Fruit fly (Drosophila melanogaster) whole organism, prepupa: Measurements from ENCODE around the gene CG15247.
A peak's percentile ranks its signal among the peaks of the same experiment; 100 is the strongest.

Source experiments
- Blimp-1 ChIP-seq: fragments of 200-800 bp; sonication (Bioruptor generic); optimal IDR thresholded peaks from 3 replicates; lab custom pipeline; 2017; ENCODE audit warnings: missing biosample characterization, missing genetic modification characterization, mild to moderate bottlenecking, moderate library complexity, missing genetic modification reagents
- CG11294 ChIP-seq: fragments of 200-800 bp; sonication (Bioruptor generic); IDR thresholded peaks from 2 replicates; pipeline ENCODE4 v1.3.6; 2022; ENCODE audit warnings: missing biosample characterization, missing genetic modification characterization
- CG11762 ChIP-seq: fragments of 200-800 bp; sonication (Bioruptor generic); optimal IDR thresholded peaks from 3 replicates; lab custom pipeline; 2016; ENCODE audit warnings: missing biosample characterization, missing genetic modification characterization; ENCODE audit not compliant: insufficient read depth
- CG11902 ChIP-seq: fragments of 200-800 bp; sonication (Bioruptor generic); optimal IDR thresholded peaks from 3 replicates; lab custom pipeline; 2016; ENCODE audit warnings: missing biosample characterization, missing genetic modification characterization
- CG15336 ChIP-seq: fragments of 200-800 bp; sonication (Bioruptor generic); IDR thresholded peaks from 2 replicates; pipeline ENCODE4 v1.3.6; 2022; ENCODE audit warnings: missing biosample characterization, missing genetic modification characterization
- CG1621 ChIP-seq: fragments of 200-800 bp; sonication (Bioruptor generic); optimal IDR thresholded peaks from 3 replicates; lab custom pipeline; 2018; ENCODE audit warnings: missing biosample characterization, mild to moderate bottlenecking, missing genetic modification characterization
- CG16779 ChIP-seq: fragments of 200-800 bp; sonication (Bioruptor generic); optimal IDR thresholded peaks from 3 replicates; lab custom pipeline; 2017; ENCODE audit warnings: missing biosample characterization, mild to moderate bottlenecking, missing genetic modification characterization
- CG32006 ChIP-seq: fragments of 200-800 bp; sonication (Bioruptor generic); optimal IDR thresholded peaks from 3 replicates; lab custom pipeline; 2017; ENCODE audit warnings: missing biosample characterization, mild to moderate bottlenecking, missing genetic modification characterization
- CG3919 ChIP-seq: fragments of 200-800 bp; sonication (Bioruptor generic); optimal IDR thresholded peaks from 3 replicates; lab custom pipeline; 2016; ENCODE audit warnings: missing biosample characterization, missing genetic modification characterization
- CG4318 ChIP-seq: fragments of 200-800 bp; sonication (Bioruptor generic); optimal IDR thresholded peaks from 3 replicates; lab custom pipeline; 2017; ENCODE audit warnings: missing biosample characterization, mild to moderate bottlenecking, missing genetic modification characterization
- CG6163 ChIP-seq: fragments of 200-800 bp; sonication (Bioruptor generic); IDR thresholded peaks from 3 replicates; pipeline ENCODE4 v1.3.6; 2022; ENCODE audit warnings: missing biosample characterization, missing genetic modification characterization
- CG6792 ChIP-seq: fragments of 200-800 bp; sonication (Bioruptor generic); optimal IDR thresholded peaks from 3 replicates; lab custom pipeline; 2016; ENCODE audit warnings: missing biosample characterization, missing genetic modification characterization
- CG6854 ChIP-seq: fragments of 200-800 bp; sonication (Bioruptor generic); optimal IDR thresholded peaks from 2 replicates; lab custom pipeline; 2017; ENCODE audit warnings: missing biosample characterization, mild to moderate bottlenecking, missing genetic modification characterization
- CG8319 ChIP-seq: fragments of 200-800 bp; sonication (Bioruptor generic); optimal IDR thresholded peaks from 3 replicates; lab custom pipeline; 2016; ENCODE audit warnings: missing biosample characterization, missing genetic modification characterization
- Eip78C ChIP-seq: fragments of 200-800 bp; sonication (Bioruptor generic); peaks from one replicate; lab custom pipeline; 2016; ENCODE audit warnings: missing biosample characterization, missing genetic modification characterization
- Eip93F ChIP-seq: fragments of 200-800 bp; sonication (Bioruptor generic); optimal IDR thresholded peaks from 2 replicates; lab custom pipeline; 2016; ENCODE audit warnings: missing biosample characterization, mild to moderate bottlenecking, missing genetic modification characterization
- Ets21C ChIP-seq: fragments of 200-800 bp; sonication (Bioruptor generic); optimal IDR thresholded peaks from 3 replicates; lab custom pipeline; 2016; ENCODE audit warnings: missing biosample characterization, missing genetic modification characterization
- Ets96B ChIP-seq: fragments of 200-800 bp; optimal IDR thresholded peaks from 2 replicates; lab custom pipeline; 2019; ENCODE audit warnings: missing biosample characterization, mild to moderate bottlenecking, missing genetic modification characterization, moderate library complexity
- Hr38 ChIP-seq: sonication (Bioruptor generic); optimal IDR thresholded peaks from 2 replicates; lab custom pipeline; 2016; ENCODE audit warnings: missing biosample characterization, missing genetic modification characterization
- Hr39 ChIP-seq: fragments of 200-800 bp; sonication (Bioruptor generic); optimal IDR thresholded peaks from 2 replicates; lab custom pipeline; 2016; ENCODE audit warnings: missing biosample characterization, missing genetic modification characterization
- Hr4 ChIP-seq: fragments of 200-800 bp; sonication (Bioruptor generic); optimal IDR thresholded peaks from 3 replicates; lab custom pipeline; 2016; ENCODE audit warnings: missing biosample characterization, missing genetic modification characterization
- Lpt ChIP-seq: fragments of 200-800 bp; sonication (Bioruptor generic); optimal IDR thresholded peaks from 3 replicates; lab custom pipeline; 2016; ENCODE audit warnings: missing biosample characterization, missing genetic modification characterization
- Smox ChIP-seq: fragments of 200-800 bp; sonication (Bioruptor generic); optimal IDR thresholded peaks from 3 replicates; lab custom pipeline; 2016; ENCODE audit warnings: missing biosample characterization, missing genetic modification characterization
- Sox102F ChIP-seq: fragments of 200-800 bp; sonication (Bioruptor generic); optimal IDR thresholded peaks from 2 replicates; lab custom pipeline; 2016; ENCODE audit warnings: missing biosample characterization, mild to moderate bottlenecking, missing genetic modification characterization
- Sox14 ChIP-seq: fragments of 200-800 bp; sonication (Bioruptor generic); optimal IDR thresholded peaks from 3 replicates; lab custom pipeline; 2016; ENCODE audit warnings: missing biosample characterization, missing genetic modification characterization
- achi ChIP-seq: fragments of 200-800 bp; sonication (Bioruptor generic); optimal IDR thresholded peaks from 3 replicates; lab custom pipeline; 2016; ENCODE audit warnings: missing biosample characterization, missing genetic modification characterization
- acj6 ChIP-seq: fragments of 200-800 bp; sonication (Bioruptor generic); optimal IDR thresholded peaks from 3 replicates; lab custom pipeline; 2016; ENCODE audit warnings: missing biosample characterization, missing genetic modification characterization
- cyc ChIP-seq: fragments of 200-800 bp; sonication (Bioruptor generic); optimal IDR thresholded peaks from 3 replicates; lab custom pipeline; 2016; ENCODE audit warnings: missing biosample characterization, missing genetic modification characterization
- dsx ChIP-seq: fragments of 200-800 bp; optimal IDR thresholded peaks from 3 replicates; lab custom pipeline; 2019; ENCODE audit warnings: missing biosample characterization, mild to moderate bottlenecking, missing genetic modification characterization, moderate library complexity; ENCODE audit not compliant: poor library complexity, severe bottlenecking
- eg ChIP-seq: fragments of 200-800 bp; sonication (Bioruptor generic); IDR thresholded peaks from 3 replicates; pipeline ENCODE4 v1.3.6; 2022; ENCODE audit warnings: missing biosample characterization, missing genetic modification characterization
- esn ChIP-seq: fragments of 200-800 bp; sonication (Bioruptor generic); optimal IDR thresholded peaks from 2 replicates; lab custom pipeline; 2016; ENCODE audit warnings: missing biosample characterization, mild to moderate bottlenecking, missing genetic modification characterization, moderate library complexity
- fd85E ChIP-seq: fragments of 200-800 bp; sonication (Bioruptor generic); optimal IDR thresholded peaks from 3 replicates; lab custom pipeline; 2016; ENCODE audit warnings: missing biosample characterization, missing genetic modification characterization
- fkh ChIP-seq: fragments of 200-800 bp; sonication (Bioruptor generic); optimal IDR thresholded peaks from 3 replicates; lab custom pipeline; 2017; ENCODE audit warnings: missing biosample characterization, mild to moderate bottlenecking, missing genetic modification characterization, moderate library complexity
- salr ChIP-seq, 2 experiments: fragments of 200-800 bp; sonication (Bioruptor generic); optimal IDR thresholded peaks; 3 replicates each; lab custom pipeline; 2016 to 2018; ENCODE audit warnings: missing biosample characterization in 2 of 2, missing genetic modification characterization in 2 of 2, mild to moderate bottlenecking in 1 of 2
- svp ChIP-seq: fragments of 200-800 bp; sonication (Bioruptor generic); peaks from one replicate; lab custom pipeline; 2016; ENCODE audit warnings: missing biosample characterization, missing genetic modification characterization
- topi ChIP-seq: fragments of 200-800 bp; sonication (Bioruptor generic); optimal IDR thresholded peaks from 3 replicates; lab custom pipeline; 2016; ENCODE audit warnings: missing biosample characterization, missing genetic modification characterization

The CG15247 gene

dm6 chrX:9882900-9883299 lies 6.4 kb upstream of the CG15247 start:
- TF ChIP-seq Lpt (GFP tag; lab: Kevin White, UChicago) (no peak), topi (GFP tag; lab: Kevin White, UChicago) (no peak), svp (peak; percentile 53), Ets96B (tag; lab: Kevin White, UChicago) (no peak), achi (GFP tag; lab: Kevin White, UChicago) (no peak), dsx (GFP tag; lab: Kevin White, UChicago) (no peak), CG8319 (GFP tag; lab: Kevin White, UChicago) (no peak), fkh (GFP tag; lab: Kevin White, UChicago) (no peak), CG11294 (no peak), Hr4 (GFP tag; lab: Kevin White, UChicago) (no peak), Sox14 (GFP tag; lab: Kevin White, UChicago) (no peak), CG6854 (GFP tag; lab: Kevin White, UChicago) (peak; percentile 32), cyc (GFP tag; lab: Kevin White, UChicago) (no peak), acj6 (no peak), Smox (GFP tag; lab: Kevin White, UChicago) (no peak), Blimp-1 (GFP tag; lab: Kevin White, UChicago) (peak; percentile 63), CG32006 (GFP tag; lab: Kevin White, UChicago) (no peak), Sox102F (GFP tag; lab: Kevin White, UChicago) (no peak), Eip93F (no peak), Hr39 (GFP tag; lab: Kevin White, UChicago) (no peak), fd85E (GFP tag; lab: Kevin White, UChicago) (no peak), CG15336 (GFP tag; lab: Robert Waterston, UW) (no peak), CG4318 (GFP tag; lab: Kevin White, UChicago) (no peak), CG16779 (tag; lab: Kevin White, UChicago) (no peak), salr (GFP tag; optimal IDR thresholded peaks at IDR 0.05; lab: Kevin White, UChicago) (no peak), Hr38 (GFP tag; lab: Kevin White, UChicago) (no peak)
- TF ChIP-seq, all 60 proteins: peak for 3

DNA sequence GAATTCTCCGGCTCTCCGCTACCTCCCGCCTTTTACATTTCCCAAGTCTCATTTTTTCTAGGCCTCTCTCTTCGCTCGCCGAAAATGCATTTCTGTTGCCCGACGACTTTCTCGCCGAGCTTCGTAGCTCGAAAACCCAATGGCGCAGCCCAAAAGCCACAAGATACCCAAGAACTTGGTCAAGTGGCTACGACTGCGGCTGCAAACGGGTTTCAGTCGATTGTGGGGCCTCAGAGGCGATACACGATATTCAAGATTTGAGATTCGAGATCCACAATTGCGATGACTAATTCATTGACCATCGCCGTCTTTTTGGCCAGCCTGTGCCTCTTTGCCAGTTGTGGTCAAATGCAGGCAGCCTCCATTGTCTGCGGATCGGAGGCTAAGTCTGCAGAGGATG lies 5.3 kb upstream of the CG15247 start, which contains the start of gene CG9689:
Gene CG9689 (plus strand): TSS at position 208 of the 400 bp plus-strand sequence.
- peak; percentile 24 for TF ChIP-seq CG1621 (tag; lab: Kevin White, UChicago)
- peak; percentile 15; the same call in 1 of the 2 replicates for TF ChIP-seq CG15336 (GFP tag; lab: Robert Waterston, UW)
- TF ChIP-seq CG11902 (GFP tag; lab: Kevin White, UChicago) = no peak
- peak; percentile 73 for TF ChIP-seq Eip78C (GFP tag; lab: Kevin White, UChicago)
- peak; percentile 36 for TF ChIP-seq Lpt (GFP tag; lab: Kevin White, UChicago)
- TF ChIP-seq CG3919 (GFP tag; lab: Kevin White, UChicago) = peak; percentile 9
- TF ChIP-seq eg (GFP tag; lab: Robert Waterston, UW) = 0 out of 3 replicates have a peak, but pooled peaks have one; percentile 20
- TF ChIP-seq Ets21C (GFP tag; lab: Kevin White, UChicago) = no peak
- no peak for TF ChIP-seq CG6792
- TF ChIP-seq CG6854 (GFP tag; lab: Kevin White, UChicago) = peak; percentile 1

DNA sequence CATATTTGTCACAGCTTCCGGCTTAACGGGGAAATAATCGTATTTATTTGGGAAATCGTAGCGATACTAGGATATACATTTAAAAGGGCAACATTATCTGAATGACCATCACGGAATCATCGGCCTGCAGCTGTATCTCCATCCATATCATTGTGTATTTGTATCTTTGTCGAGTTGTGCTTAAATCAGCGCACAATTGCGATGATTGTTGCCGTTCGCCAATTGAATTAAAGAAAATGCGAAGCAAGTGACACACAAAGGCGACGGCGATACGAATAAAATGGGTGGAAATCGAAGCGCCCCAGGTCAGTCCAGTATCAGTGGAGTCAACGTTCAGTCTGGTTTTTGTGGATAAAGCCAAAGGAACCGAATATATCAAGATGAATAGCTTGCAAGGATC lies 3.1 kb upstream of the CG15247 start, which contains the start of gene CG9686:
Gene CG9686 (plus strand): TSS at position 301 of the 400 bp plus-strand sequence.
- peak; percentile 5 for TF ChIP-seq Eip78C (GFP tag; lab: Kevin White, UChicago)
- TF ChIP-seq svp = peak; percentile 89
- TF ChIP-seq CG6163 (GFP tag; lab: Robert Waterston, UW) = no peak

- TF ChIP-seq Eip78C (GFP tag; lab: Kevin White, UChicago) (peak; percentile 57), Lpt (GFP tag; lab: Kevin White, UChicago) (no peak), esn (no peak), acj6 (no peak), eg (GFP tag; lab: Robert Waterston, UW) (no peak), Ets96B (tag; lab: Kevin White, UChicago) (no peak), svp (peak; percentile 100), CG11762 (GFP tag; lab: Kevin White, UChicago) (no peak)
Measured at dm6 chrX:9878125-9878524, 1.7 kb upstream of the CG15247 start, which contains the start of gene CG1468. Gene CG1468, plus strand, starts transcription at chrX:9878422.
